Worm (Caenorhabditis elegans): ENCODE measurements around the gene dpy-28.

- peak; percentile 84 for TF ChIP-seq mep-1 (tag; optimal IDR thresholded peaks at IDR 0.05)
- peak; percentile 94 for TF ChIP-seq hlh-1 (tag; optimal IDR thresholded peaks at IDR 0.05)
- no peak for TF ChIP-seq blmp-1 (tag; optimal IDR thresholded peaks at IDR 0.05)
- no peak for TF ChIP-seq mab-5 (tag; optimal IDR thresholded peaks at IDR 0.05)
- peak; percentile 39 for TF ChIP-seq lin-13 (tag; optimal IDR thresholded peaks at IDR 0.05)
- TF ChIP-seq unc-62 (GFP tag; optimal IDR thresholded peaks at IDR 0.05) = peak; percentile 53
Measured at ce11 chrIII:10720170-10720569, 42.8 kb upstream of the dpy-28 start.

Data from whole organism, mixed stage, embryonic.